Worm (Caenorhabditis elegans) whole organism, L3 larva: ENCODE results near the gene ilcr-2.

Experiments
- aly-2 ChIP-seq: fragments of 150-350 bp; optimal IDR thresholded peaks from 2 replicates; lab custom pipeline; 2014; ENCODE audit warnings: missing biosample characterization, missing genetic modification characterization
- ama-1 ChIP-seq: fragments of 150-350 bp; optimal IDR thresholded peaks from 2 replicates; lab custom pipeline; 2018
- ceh-16 ChIP-seq: sonication (generic microtip); optimal IDR thresholded peaks from 2 replicates; lab custom pipeline; 2017; ENCODE audit warnings: missing biosample characterization, missing genetic modification characterization
- fkh-10 ChIP-seq: sonication (generic microtip); optimal IDR thresholded peaks from 2 replicates; lab custom pipeline; 2017; ENCODE audit warnings: missing biosample characterization, missing genetic modification reagents, missing genetic modification characterization
- fos-1 ChIP-seq: fragments of 150-350 bp; optimal IDR thresholded peaks from 2 replicates; lab custom pipeline; 2014; ENCODE audit warnings: missing biosample characterization, missing genetic modification characterization
- jun-1 ChIP-seq: fragments of 150-350 bp; optimal IDR thresholded peaks from 2 replicates; lab custom pipeline; 2014; ENCODE audit warnings: missing biosample characterization, missing genetic modification reagents, missing genetic modification characterization
- lin-15B ChIP-seq: fragments of 150-350 bp; optimal IDR thresholded peaks from 2 replicates; lab custom pipeline; 2014; ENCODE audit warnings: missing biosample characterization, missing genetic modification characterization
- mdl-1 ChIP-seq: fragments of 150-350 bp; optimal IDR thresholded peaks from 2 replicates; lab custom pipeline; 2014; ENCODE audit warnings: missing biosample characterization, missing genetic modification characterization
- nhr-11 ChIP-seq: fragments of 150-350 bp; optimal IDR thresholded peaks from 2 replicates; lab custom pipeline; 2014; ENCODE audit warnings: missing biosample characterization, missing genetic modification characterization
- unc-62 ChIP-seq: fragments of 150-350 bp; sonication (generic microtip); optimal IDR thresholded peaks from 4 replicates; lab custom pipeline; 2014; ENCODE audit warnings: missing biosample characterization, missing genetic modification reagents, missing genetic modification characterization

DNA sequence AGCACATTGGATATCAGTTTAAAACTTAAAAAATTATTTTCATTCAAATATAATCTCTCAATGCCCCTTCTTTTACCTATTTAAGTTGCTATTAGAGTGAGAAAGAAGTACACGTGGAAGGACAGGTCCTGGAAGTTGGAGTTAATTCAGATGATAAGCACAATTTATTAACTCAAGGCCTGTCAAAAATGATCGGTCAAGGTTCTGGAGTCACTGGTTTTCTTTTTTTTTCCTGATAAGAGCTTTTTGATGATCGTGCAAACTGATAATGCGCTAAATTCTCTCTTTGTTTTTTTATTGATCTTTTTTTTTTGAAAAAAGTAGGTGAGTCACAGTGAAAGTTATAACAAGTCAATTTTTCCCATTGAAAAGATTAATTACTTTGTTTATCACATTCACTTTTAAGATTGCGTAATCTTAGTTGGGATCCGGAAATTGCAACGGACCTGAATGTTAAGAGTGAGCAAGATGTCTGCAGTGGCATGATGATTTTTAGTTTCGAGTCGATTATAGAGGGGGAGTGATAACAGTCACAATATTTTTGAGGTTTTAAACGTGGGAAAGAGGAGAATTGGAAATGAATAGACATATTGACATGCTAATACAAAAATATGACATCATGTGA, 37.5 kb downstream of the ilcr-2 start:
- TF ChIP-seq aly-2 (tag; lab: Kevin White, UChicago): no peak
- TF ChIP-seq unc-62: no peak
- TF ChIP-seq fos-1 (tag; lab: Kevin White, UChicago): no peak
- no peak for TF ChIP-seq nhr-11 (tag; lab: Kevin White, UChicago)
- TF ChIP-seq ama-1: no peak
- TF ChIP-seq lin-15B: no peak
- TF ChIP-seq mdl-1: no peak
- TF ChIP-seq ceh-16 (tag; lab: Kevin White, UChicago): no peak
- no peak for TF ChIP-seq jun-1 (tag; lab: Kevin White, UChicago)
- no peak for TF ChIP-seq fkh-10 (GFP tag; lab: Kevin White, UChicago)
